Worm (Caenorhabditis elegans): ENCODE results near the gene ptl-1.
A peak's percentile ranks its signal among the peaks of the same experiment; 100 is the strongest.

The ptl-1 gene

ce11 chrIII:819313-819712 is 54.3 kb downstream of the ptl-1 start:
- peak; percentile 8 for TF ChIP-seq sox-4 (tag; optimal IDR thresholded peaks at IDR 0.05)
- TF ChIP-seq fos-1 (tag; optimal IDR thresholded peaks at IDR 0.05) = no peak
- no peak for TF ChIP-seq zag-1 (tag; optimal IDR thresholded peaks at IDR 0.05)
- peak; percentile 80 for TF ChIP-seq snpc-4 (tag; optimal IDR thresholded peaks at IDR 0.05)

All from whole organism, L1 larva.